Fruit fly (Drosophila melanogaster) whole organism, embryonic: Measurements from ENCODE around the gene CG8516.

Experiments
- Antp ChIP-seq: fragments of 200-800 bp; sonication (Bioruptor generic); optimal IDR thresholded peaks from 3 replicates; lab custom pipeline; 2016; ENCODE audit warnings: missing biosample characterization, missing genetic modification characterization
- Asciz ChIP-seq: fragments of 200-800 bp; sonication (Bioruptor generic); optimal IDR thresholded peaks from 2 replicates; lab custom pipeline; 2017; ENCODE audit warnings: missing biosample characterization, mild to moderate bottlenecking, missing genetic modification characterization, missing genetic modification reagents
- B-H2 ChIP-seq: fragments of 200-800 bp; sonication (Bioruptor generic); optimal IDR thresholded peaks from 2 replicates; lab custom pipeline; 2018; ENCODE audit warnings: missing biosample characterization, mild to moderate bottlenecking, missing genetic modification characterization
- CG10147 ChIP-seq: fragments of 200-800 bp; sonication (Bioruptor generic); optimal IDR thresholded peaks from 2 replicates; lab custom pipeline; 2019; ENCODE audit warnings: missing biosample characterization, mild to moderate bottlenecking, missing genetic modification characterization, moderate library complexity
- CG11696 ChIP-seq: fragments of 200-800 bp; sonication (Bioruptor generic); IDR thresholded peaks from 2 replicates; pipeline ENCODE4 v1.3.6; 2022; ENCODE audit warnings: missing biosample characterization, missing genetic modification characterization
- CG12391 ChIP-seq: fragments of 200-800 bp; sonication (Bioruptor generic); optimal IDR thresholded peaks from 3 replicates; lab custom pipeline; 2018; ENCODE audit warnings: missing biosample characterization, mild to moderate bottlenecking, missing genetic modification characterization, moderate library complexity
- CG12942 ChIP-seq: fragments of 200-800 bp; sonication (Bioruptor generic); optimal IDR thresholded peaks from 3 replicates; lab custom pipeline; 2016; ENCODE audit warnings: missing biosample characterization, missing genetic modification characterization
- CG13624 ChIP-seq: fragments of 200-800 bp; sonication (Bioruptor generic); optimal IDR thresholded peaks from 2 replicates; lab custom pipeline; 2016; ENCODE audit warnings: missing biosample characterization, missing genetic modification characterization
- CG15073 ChIP-seq: fragments of 200-800 bp; sonication (Bioruptor generic); optimal IDR thresholded peaks from 2 replicates; lab custom pipeline; 2016; ENCODE audit warnings: missing biosample characterization, missing genetic modification characterization
- CG15514 ChIP-seq: fragments of 200-800 bp; sonication (Bioruptor generic); optimal IDR thresholded peaks from 3 replicates; lab custom pipeline; 2017; ENCODE audit warnings: missing biosample characterization, missing genetic modification characterization, mild to moderate bottlenecking, moderate library complexity, missing genetic modification reagents
- CG1603 ChIP-seq: fragments of 200-800 bp; sonication (Bioruptor generic); optimal IDR thresholded peaks from 2 replicates; lab custom pipeline; 2019; ENCODE audit warnings: missing biosample characterization, mild to moderate bottlenecking, missing genetic modification characterization, moderate library complexity
- CG17612 ChIP-seq: fragments of 200-800 bp; sonication (Bioruptor generic); IDR thresholded peaks from 2 replicates; pipeline ENCODE4 v1.3.6; 2022; ENCODE audit warnings: missing biosample characterization, missing genetic modification characterization
- CG2199 ChIP-seq: fragments of 200-800 bp; sonication (Bioruptor generic); IDR thresholded peaks from 3 replicates; pipeline ENCODE4 v1.3.6; 2022; ENCODE audit warnings: missing biosample characterization, missing genetic modification characterization
- CG2678 ChIP-seq: fragments of 200-800 bp; sonication (Bioruptor generic); optimal IDR thresholded peaks from 3 replicates; lab custom pipeline; 2019; ENCODE audit warnings: missing biosample characterization, mild to moderate bottlenecking, missing genetic modification characterization, moderate library complexity
- CG30403 ChIP-seq: fragments of 200-800 bp; sonication (Bioruptor generic); optimal IDR thresholded peaks from 3 replicates; lab custom pipeline; 2016; ENCODE audit warnings: missing biosample characterization, missing genetic modification characterization
- CG5245 ChIP-seq: fragments of 200-800 bp; sonication (Bioruptor generic); optimal IDR thresholded peaks from 3 replicates; lab custom pipeline; 2016; ENCODE audit warnings: missing biosample characterization, missing genetic modification characterization
- CG6272 ChIP-seq: fragments of 200-800 bp; sonication (Bioruptor generic); IDR thresholded peaks from 2 replicates; pipeline ENCODE4 v1.3.6; 2022; ENCODE audit warnings: missing biosample characterization, missing genetic modification characterization
- CG6683 ChIP-seq: fragments of 200-800 bp; sonication (Bioruptor generic); optimal IDR thresholded peaks from 2 replicates; lab custom pipeline; 2017; ENCODE audit warnings: missing biosample characterization, mild to moderate bottlenecking, missing genetic modification characterization, missing genetic modification reagents
- CG7271 ChIP-seq: fragments of 200-800 bp; sonication (Bioruptor generic); optimal IDR thresholded peaks from 2 replicates; lab custom pipeline; 2018; ENCODE audit warnings: missing biosample characterization, mild to moderate bottlenecking, missing genetic modification characterization, moderate library complexity
- CG7372 ChIP-seq: fragments of 200-800 bp; sonication (Bioruptor generic); IDR thresholded peaks from 2 replicates; pipeline ENCODE4 v1.3.6; 2022; ENCODE audit warnings: missing biosample characterization, missing genetic modification characterization
- CG8290 ChIP-seq, 3 experiments: fragments of 200-800 bp; sonication (Bioruptor generic); optimal IDR thresholded peaks; 2 replicates each; lab custom pipeline; 2016 to 2019; ENCODE audit warnings: missing biosample characterization in 3 of 3, missing genetic modification characterization in 3 of 3, mild to moderate bottlenecking in 2 of 3, moderate library complexity in 1 of 3
- CG8924 ChIP-seq: fragments of 200-800 bp; optimal IDR thresholded peaks from 3 replicates; lab custom pipeline; 2019; ENCODE audit warnings: missing biosample characterization, mild to moderate bottlenecking, missing genetic modification characterization, moderate library complexity
- CG8944 ChIP-seq: fragments of 200-800 bp; sonication (Bioruptor generic); optimal IDR thresholded peaks from 3 replicates; lab custom pipeline; 2016; ENCODE audit warnings: missing biosample characterization, missing genetic modification characterization
- CG9215 ChIP-seq: fragments of 200-800 bp; sonication (Bioruptor generic); IDR thresholded peaks from 2 replicates; pipeline ENCODE4 v1.3.6; 2022; ENCODE audit warnings: missing biosample characterization, missing genetic modification characterization
- Dp ChIP-seq: fragments of 200-800 bp; sonication (Bioruptor generic); optimal IDR thresholded peaks from 2 replicates; lab custom pipeline; 2018; ENCODE audit warnings: missing biosample characterization, mild to moderate bottlenecking, missing genetic modification characterization, moderate library complexity
- Ets97D ChIP-seq: fragments of 200-800 bp; sonication (Bioruptor generic); optimal IDR thresholded peaks from 3 replicates; lab custom pipeline; 2016; ENCODE audit warnings: missing biosample characterization, missing genetic modification characterization
- Hmr ChIP-seq: fragments of 200-800 bp; sonication (Bioruptor generic); optimal IDR thresholded peaks from 3 replicates; lab custom pipeline; 2017; ENCODE audit warnings: mild to moderate bottlenecking, missing biosample characterization, missing genetic modification reagents, missing genetic modification characterization
- Hr78 ChIP-seq, 2 experiments: fragments of 200-800 bp in 1 of 2; fragments of >200 bp in 1 of 2; sonication (Bioruptor generic) in 1 of 2; optimal IDR thresholded peaks; 2 replicates each; lab custom pipeline; 2017 to 2019; ENCODE audit warnings: missing biosample characterization in 2 of 2, missing genetic modification characterization in 2 of 2, mild to moderate bottlenecking in 1 of 2, moderate library complexity in 1 of 2
- Max ChIP-seq: fragments of 200-800 bp; sonication (Bioruptor generic); optimal IDR thresholded peaks from 2 replicates; lab custom pipeline; 2016; ENCODE audit warnings: missing biosample characterization, mild to moderate bottlenecking, missing genetic modification characterization
- Myb ChIP-seq: fragments of 200-800 bp; sonication (Bioruptor generic); optimal IDR thresholded peaks from 2 replicates; lab custom pipeline; 2016; ENCODE audit warnings: missing biosample characterization, missing genetic modification characterization
- Nf-YB ChIP-seq: fragments of 200-800 bp; sonication (Bioruptor generic); optimal IDR thresholded peaks from 3 replicates; lab custom pipeline; 2019; ENCODE audit warnings: missing biosample characterization, mild to moderate bottlenecking, missing genetic modification characterization, moderate library complexity
- NfI ChIP-seq: fragments of 200-800 bp; sonication (Bioruptor generic); optimal IDR thresholded peaks from 3 replicates; lab custom pipeline; 2018; ENCODE audit warnings: missing biosample characterization, mild to moderate bottlenecking, missing genetic modification characterization, moderate library complexity
- Oli ChIP-seq: fragments of 200-800 bp; sonication (Bioruptor generic); optimal IDR thresholded peaks from 2 replicates; lab custom pipeline; 2018; ENCODE audit warnings: missing biosample characterization, mild to moderate bottlenecking, missing genetic modification characterization, moderate library complexity
- PHDP ChIP-seq: fragments of 200-800 bp; sonication (Bioruptor generic); optimal IDR thresholded peaks from 3 replicates; lab custom pipeline; 2018; ENCODE audit warnings: missing biosample characterization, mild to moderate bottlenecking, missing genetic modification characterization, moderate library complexity
- Sin3A ChIP-seq: fragments of >200 bp; optimal IDR thresholded peaks from 2 replicates; lab custom pipeline; 2018
- Taf1 ChIP-seq: fragments of 200-800 bp; sonication (Bioruptor generic); IDR thresholded peaks from 2 replicates; pipeline ENCODE4 v1.3.6; 2022; ENCODE audit warnings: missing biosample characterization, missing genetic modification characterization
- Xrp1 ChIP-seq: fragments of 200-800 bp; sonication (Bioruptor generic); IDR thresholded peaks from 2 replicates; pipeline ENCODE4 v1.3.6; 2022; ENCODE audit warnings: missing biosample characterization, missing genetic modification characterization
- YL-1 ChIP-seq: fragments of 200-800 bp; sonication (Bioruptor generic); optimal IDR thresholded peaks from 3 replicates; lab custom pipeline; 2017; ENCODE audit warnings: missing biosample characterization, mild to moderate bottlenecking, missing genetic modification characterization
- crol ChIP-seq: fragments of 200-800 bp; sonication (Bioruptor generic); IDR thresholded peaks from 2 replicates; pipeline ENCODE4 v1.3.6; 2022; ENCODE audit warnings: missing biosample characterization, missing genetic modification characterization
- dati ChIP-seq: fragments of 200-800 bp; sonication (Bioruptor generic); IDR thresholded peaks from 2 replicates; pipeline ENCODE4 v1.3.6; 2022; ENCODE audit warnings: missing biosample characterization, missing genetic modification characterization
- dimm ChIP-seq: fragments of 200-800 bp; sonication (Bioruptor generic); IDR thresholded peaks from 2 replicates; pipeline ENCODE4 v1.3.6; 2022; ENCODE audit warnings: missing biosample characterization, missing genetic modification characterization
- dmrt11E ChIP-seq: fragments of 200-800 bp; sonication (Bioruptor generic); optimal IDR thresholded peaks from 3 replicates; lab custom pipeline; 2018; ENCODE audit warnings: missing biosample characterization, mild to moderate bottlenecking, missing genetic modification characterization, moderate library complexity
- lmd ChIP-seq: fragments of 200-800 bp; sonication (Bioruptor generic); IDR thresholded peaks from 2 replicates; pipeline ENCODE4 v1.3.6; 2022; ENCODE audit warnings: missing biosample characterization, missing genetic modification characterization
- lola ChIP-seq, 3 experiments: fragments of >200 bp in 2 of 3; fragments of 200-800 bp in 1 of 3; sonication (Bioruptor generic) in 1 of 3; optimal IDR thresholded peaks; 2 replicates each; lab custom pipeline; 2017 to 2019; ENCODE audit warnings: missing biosample characterization in 3 of 3, missing genetic modification characterization in 3 of 3, mild to moderate bottlenecking in 1 of 3, moderate library complexity in 1 of 3
- nmo ChIP-seq: fragments of 200-800 bp; sonication (Bioruptor generic); optimal IDR thresholded peaks from 2 replicates; lab custom pipeline; 2018; ENCODE audit warnings: missing biosample characterization, mild to moderate bottlenecking, missing genetic modification characterization, moderate library complexity
- pum ChIP-seq: fragments of 200-800 bp; sonication (Bioruptor generic); optimal IDR thresholded peaks from 2 replicates; lab custom pipeline; 2016; ENCODE audit warnings: missing biosample characterization, missing genetic modification characterization
- rib ChIP-seq: fragments of 200-800 bp; sonication (Bioruptor generic); IDR thresholded peaks from 2 replicates; pipeline ENCODE4 v1.3.6; 2022; ENCODE audit warnings: missing biosample characterization, missing genetic modification characterization
- toy ChIP-seq: fragments of 200-800 bp; sonication (Bioruptor generic); IDR thresholded peaks from 2 replicates; pipeline ENCODE4 v1.3.6; 2022; ENCODE audit warnings: missing biosample characterization, missing genetic modification characterization
- zf30C ChIP-seq: fragments of 200-800 bp; sonication (Bioruptor generic); optimal IDR thresholded peaks from 3 replicates; lab custom pipeline; 2018; ENCODE audit warnings: missing biosample characterization, mild to moderate bottlenecking, missing genetic modification characterization

Gene CG8516

dm6 chr3R:9791177-9791806 is 1.8 kb upstream of the CG8516 start, which contains the start of the genes CG12945 and CG8507 (continued):
- TF ChIP-seq CG6683 (GFP tag; lab: Kevin White, UChicago) (no peak), Dp (GFP tag; lab: Kevin White, UChicago) (peak; percentile 32), Ets97D (GFP tag; lab: Kevin White, UChicago) (peak; percentile 44), CG11696 (GFP tag; lab: Robert Waterston, UW) (no peak), CG13624 (GFP tag; lab: Kevin White, UChicago) (peak; percentile 42), PHDP (tag; lab: Kevin White, UChicago) (peak; percentile 48), dimm (GFP tag; lab: Robert Waterston, UW) (no peak), CG7271 (no peak), B-H2 (GFP tag; lab: Kevin White, UChicago) (no peak), Hmr (GFP tag; lab: Kevin White, UChicago) (no peak), Sin3A (lab: Kevin White, UChicago) (peak; percentile 85), CG7372 (GFP tag; lab: Robert Waterston, UW) (no peak), CG8290 (GFP tag; optimal IDR thresholded peaks at IDR 0.05; lab: Kevin White, UChicago) (peak; percentile 45), CG8290 (tag; optimal IDR thresholded peaks at IDR 0.05; lab: Kevin White, UChicago) (no peak), CG2678 (no peak), Nf-YB (GFP tag; lab: Kevin White, UChicago) (no peak), NfI (GFP tag; lab: Kevin White, UChicago) (peak; percentile 41), lmd (GFP tag; lab: Robert Waterston, UW) (peak; percentile 51; the same call in 1 of the 2 replicates), pum (peak; percentile 15), CG30403 (GFP tag; lab: Kevin White, UChicago) (peak; percentile 67), Max (GFP tag; lab: Kevin White, UChicago) (peak; percentile 63), lola (GFP tag; optimal IDR thresholded peaks at IDR 0.05; lab: Kevin White, UChicago) (peak in 1 of 3 experiments; percentile 54), nmo (GFP tag; lab: Kevin White, UChicago) (peak; percentile 80), CG8944 (GFP tag; lab: Kevin White, UChicago) (no peak), crol (no peak), toy (GFP tag; lab: Robert Waterston, UW) (no peak), Taf1 (GFP tag; lab: Robert Waterston, UW) (0 out of 2 replicates have a peak, but pooled peaks have one; percentile 19), Hr78 (GFP tag; optimal IDR thresholded peaks at IDR 0.05; lab: Kevin White, UChicago) (no peak), zf30C (GFP tag; lab: Kevin White, UChicago) (no peak), CG15073 (GFP tag; lab: Kevin White, UChicago) (no peak), Oli (tag; lab: Kevin White, UChicago) (peak; percentile 13), dmrt11E (peak; percentile 4), Xrp1 (GFP tag; lab: Robert Waterston, UW) (peak; percentile 26; the same call in 1 of the 2 replicates), Asciz (GFP tag; lab: Kevin White, UChicago) (no peak), CG5245 (GFP tag; lab: Kevin White, UChicago) (peak; percentile 2), CG12391 (tag; lab: Kevin White, UChicago) (peak; percentile 62), CG2199 (GFP tag; lab: Robert Waterston, UW) (no peak), CG9215 (GFP tag; lab: Robert Waterston, UW) (peak; percentile 29; the same call in 1 of the 2 replicates), CG8924 (tag; lab: Kevin White, UChicago) (peak; percentile 31), CG15514 (peak; percentile 40), YL-1 (GFP tag; lab: Kevin White, UChicago) (peak; percentile 47), CG1603 (tag; lab: Kevin White, UChicago) (peak; percentile 32), Myb (GFP tag; lab: Kevin White, UChicago) (peak; percentile 72), rib (GFP tag; lab: Robert Waterston, UW) (no peak), CG12942 (peak; percentile 35), CG6272 (GFP tag; lab: Robert Waterston, UW) (no peak), CG10147 (GFP tag; lab: Kevin White, UChicago) (peak; percentile 58), dati (no peak), CG17612 (GFP tag; lab: Robert Waterston, UW) (no peak), Antp (GFP tag; lab: Kevin White, UChicago) (peak; percentile 12)
